Fruit fly (Drosophila melanogaster) whole organism, prepupa: Measurements from ENCODE around the gene CG5391.

ENCODE experiments used
- CG11762 ChIP-seq: fragments of 200-800 bp; sonication (Bioruptor generic); optimal IDR thresholded peaks from 3 replicates; lab custom pipeline; 2016; ENCODE audit warnings: missing biosample characterization, missing genetic modification characterization; ENCODE audit not compliant: insufficient read depth
- CG11902 ChIP-seq: fragments of 200-800 bp; sonication (Bioruptor generic); optimal IDR thresholded peaks from 3 replicates; lab custom pipeline; 2016; ENCODE audit warnings: missing biosample characterization, missing genetic modification characterization
- CG1621 ChIP-seq: fragments of 200-800 bp; sonication (Bioruptor generic); optimal IDR thresholded peaks from 3 replicates; lab custom pipeline; 2018; ENCODE audit warnings: missing biosample characterization, mild to moderate bottlenecking, missing genetic modification characterization
- CG16779 ChIP-seq: fragments of 200-800 bp; sonication (Bioruptor generic); optimal IDR thresholded peaks from 3 replicates; lab custom pipeline; 2017; ENCODE audit warnings: missing biosample characterization, mild to moderate bottlenecking, missing genetic modification characterization
- CG3919 ChIP-seq: fragments of 200-800 bp; sonication (Bioruptor generic); optimal IDR thresholded peaks from 3 replicates; lab custom pipeline; 2016; ENCODE audit warnings: missing biosample characterization, missing genetic modification characterization
- CG6808 ChIP-seq: fragments of 200-800 bp; sonication (Bioruptor generic); optimal IDR thresholded peaks from 3 replicates; lab custom pipeline; 2017; ENCODE audit warnings: missing biosample characterization, missing genetic modification characterization, mild to moderate bottlenecking, moderate library complexity, missing genetic modification reagents
- Eip78C ChIP-seq: fragments of 200-800 bp; sonication (Bioruptor generic); peaks from one replicate; lab custom pipeline; 2016; ENCODE audit warnings: missing biosample characterization, missing genetic modification characterization
- Hr38 ChIP-seq: sonication (Bioruptor generic); optimal IDR thresholded peaks from 2 replicates; lab custom pipeline; 2016; ENCODE audit warnings: missing biosample characterization, missing genetic modification characterization
- Sox14 ChIP-seq: fragments of 200-800 bp; sonication (Bioruptor generic); optimal IDR thresholded peaks from 3 replicates; lab custom pipeline; 2016; ENCODE audit warnings: missing biosample characterization, missing genetic modification characterization
- achi ChIP-seq: fragments of 200-800 bp; sonication (Bioruptor generic); optimal IDR thresholded peaks from 3 replicates; lab custom pipeline; 2016; ENCODE audit warnings: missing biosample characterization, missing genetic modification characterization
- net ChIP-seq: fragments of 200-800 bp; sonication (Bioruptor generic); optimal IDR thresholded peaks from 3 replicates; lab custom pipeline; 2016; ENCODE audit warnings: missing biosample characterization, missing genetic modification characterization
- ss ChIP-seq, 2 experiments: fragments of 200-800 bp; sonication (Bioruptor generic); optimal IDR thresholded peaks; 2 replicates in 1 of 2; 3 replicates in 1 of 2; lab custom pipeline; 2017 to 2018; ENCODE audit warnings: mild to moderate bottlenecking in 2 of 2, missing biosample characterization in 2 of 2, missing genetic modification characterization in 2 of 2, moderate library complexity in 1 of 2
- vri ChIP-seq: fragments of 200-800 bp; sonication (Bioruptor generic); optimal IDR thresholded peaks from 3 replicates; lab custom pipeline; 2016; ENCODE audit warnings: missing biosample characterization, mild to moderate bottlenecking, missing genetic modification characterization

dm6 chr3R:22323994-22324393, 10.0 kb downstream of the CG5391 start, which contains the start of gene CG34377:
- TF ChIP-seq Sox14 (no peak), achi (GFP tag; lab: Kevin White, UChicago) (no peak), Hr38 (GFP tag; lab: Kevin White, UChicago) (no peak), net (no peak), CG6808 (GFP tag; lab: Kevin White, UChicago) (no peak), CG11902 (no peak), CG11762 (GFP tag; lab: Kevin White, UChicago) (no peak), CG16779 (tag; lab: Kevin White, UChicago) (no peak), vri (GFP tag; lab: Kevin White, UChicago) (no peak), Eip78C (GFP tag; lab: Kevin White, UChicago) (no peak), ss (GFP tag; optimal IDR thresholded peaks at IDR 0.05; lab: Kevin White, UChicago) (no peak), CG1621 (tag; lab: Kevin White, UChicago) (no peak), CG3919 (GFP tag; lab: Kevin White, UChicago) (no peak)
